Worm (Caenorhabditis elegans): ENCODE results near the gene clec-205.

The clec-205 gene

ce11 chrV:1779136-1779535, 18.4 kb downstream of the clec-205 start, which contains the start of gene F36H9.4:
Gene F36H9.4 (minus strand): TSS chrV:1779236.
- no peak for TF ChIP-seq ets-4 (tag; optimal IDR thresholded peaks at IDR 0.05)
- TF ChIP-seq pqm-1 (tag; optimal IDR thresholded peaks at IDR 0.05) = no peak

DNA sequence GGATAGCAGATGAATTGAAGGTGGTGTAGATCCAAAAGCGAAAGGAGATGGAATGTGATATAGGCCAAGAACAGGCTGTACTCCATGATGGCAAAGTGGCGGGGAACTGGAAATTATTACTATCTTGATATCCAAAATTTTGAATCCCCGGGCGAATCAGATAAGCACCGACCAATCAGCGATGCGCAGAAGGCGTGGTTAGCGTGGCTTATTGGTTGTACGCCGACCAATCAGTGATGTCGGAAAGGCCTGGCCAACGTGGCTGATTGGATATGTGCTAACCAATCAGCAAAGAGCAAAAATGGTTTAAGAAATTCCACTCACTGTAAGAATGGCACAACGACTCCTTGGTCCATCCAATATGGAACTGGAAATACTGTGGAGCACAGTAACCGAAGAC, 19.3 kb downstream of the clec-205 start:
- TF ChIP-seq nfya-1 (tag; optimal IDR thresholded peaks at IDR 0.05) (peak; percentile 85), ceh-19 (GFP tag; optimal IDR thresholded peaks at IDR 0.05) (no peak), ceh-18 (tag; optimal IDR thresholded peaks at IDR 0.05) (no peak)

ce11 chrV:1781922-1782321, 21.2 kb downstream of the clec-205 start, which contains the start of gene F36H9.5:
Gene F36H9.5 (minus strand): TSS chrV:1782022.
- no peak for TF ChIP-seq fkh-6 (tag; optimal IDR thresholded peaks at IDR 0.05)
- no peak for TF ChIP-seq K02D7.2 (tag; optimal IDR thresholded peaks at IDR 0.05)
- no peak for TF ChIP-seq ets-4 (tag; optimal IDR thresholded peaks at IDR 0.05)
- TF ChIP-seq ceh-22 (tag; optimal IDR thresholded peaks at IDR 0.05) = no peak
- TF ChIP-seq pqm-1 (tag; optimal IDR thresholded peaks at IDR 0.05) = no peak
- TF ChIP-seq sox-4 (tag; optimal IDR thresholded peaks at IDR 0.05) = no peak
- no peak for TF ChIP-seq dmd-4 (tag; optimal IDR thresholded peaks at IDR 0.05; ENCODE audit: borderline replicate concordance)
- TF ChIP-seq ceh-2 (tag; optimal IDR thresholded peaks at IDR 0.05) = no peak
- TF ChIP-seq ceh-24 (tag; optimal IDR thresholded peaks at IDR 0.05) = no peak
- no peak for TF ChIP-seq madf-2 (tag; optimal IDR thresholded peaks at IDR 0.05)
- no peak for TF ChIP-seq ceh-18 (tag; optimal IDR thresholded peaks at IDR 0.05)
- no peak for TF ChIP-seq ceh-48 (tag; optimal IDR thresholded peaks at IDR 0.05)
- no peak for TF ChIP-seq pha-2 (tag; optimal IDR thresholded peaks at IDR 0.05)
- no peak for TF ChIP-seq hlh-13 (GFP tag; optimal IDR thresholded peaks at IDR 0.05)
- TF ChIP-seq ceh-6 (GFP tag; optimal IDR thresholded peaks at IDR 0.05) = no peak
- TF ChIP-seq rnt-1 (tag; optimal IDR thresholded peaks at IDR 0.05) = no peak

DNA sequence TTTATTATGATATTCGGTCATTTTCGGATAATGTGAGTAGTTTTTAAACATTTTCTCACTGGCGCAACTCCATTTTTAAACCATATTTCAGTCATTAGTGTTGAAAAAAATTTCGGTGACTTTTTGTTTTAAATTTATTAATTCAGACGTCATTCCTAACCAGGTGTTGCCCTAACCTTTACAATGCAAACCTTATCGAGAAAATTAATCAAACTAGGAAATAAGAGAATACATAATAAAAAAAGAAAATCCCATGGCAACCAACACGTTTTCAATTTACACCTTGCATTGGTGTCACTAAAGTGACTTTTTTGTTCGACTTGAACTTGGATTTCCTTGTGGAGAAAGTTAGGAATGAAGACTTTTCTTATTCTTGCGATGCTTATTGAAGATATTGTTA, 27.5 kb downstream of the clec-205 start, which contains the start of gene F36H9.2:
TSS of gene F36H9.2 (plus strand) at position 301 of the 400 bp plus-strand sequence.
- TF ChIP-seq C08G9.2 (tag; optimal IDR thresholded peaks at IDR 0.05) = no peak
- no peak for TF ChIP-seq K09A11.1 (tag; optimal IDR thresholded peaks at IDR 0.05; ENCODE audit: insufficient read depth)
- no peak for TF ChIP-seq pat-9 (tag; optimal IDR thresholded peaks at IDR 0.05)
- no peak for TF ChIP-seq pag-3 (tag; optimal IDR thresholded peaks at IDR 0.05; ENCODE audit: borderline replicate concordance)
- no peak for TF ChIP-seq F13H6.1 (tag; optimal IDR thresholded peaks at IDR 0.05)
- no peak for TF ChIP-seq ceh-14 (tag; optimal IDR thresholded peaks at IDR 0.05)
- no peak for TF ChIP-seq hlh-8 (tag; optimal IDR thresholded peaks at IDR 0.05)
- TF ChIP-seq ztf-16 (tag; optimal IDR thresholded peaks at IDR 0.05) = no peak
- TF ChIP-seq pha-2 (tag; optimal IDR thresholded peaks at IDR 0.05) = no peak

- no peak for TF ChIP-seq hlh-8 (tag; optimal IDR thresholded peaks at IDR 0.05)
- TF ChIP-seq lin-11 (tag; optimal IDR thresholded peaks at IDR 0.05) = no peak
- TF ChIP-seq ama-1 (optimal IDR thresholded peaks at IDR 0.05) = no peak
- no peak for TF ChIP-seq lim-6 (tag; optimal IDR thresholded peaks at IDR 0.05)
- no peak for TF ChIP-seq C38D4.7 (GFP tag; optimal IDR thresholded peaks at IDR 0.05)
- no peak for TF ChIP-seq hlh-30 (tag; optimal IDR thresholded peaks at IDR 0.05; ENCODE audit: insufficient read depth)
- no peak for TF ChIP-seq tbx-7 (tag; optimal IDR thresholded peaks at IDR 0.05)
- TF ChIP-seq tbx-2 (tag; optimal IDR thresholded peaks at IDR 0.05) = no peak
- TF ChIP-seq elt-2 (tag; optimal IDR thresholded peaks at IDR 0.05) = no peak
- no peak for TF ChIP-seq sox-2 (GFP tag; IDR thresholded peaks at IDR 0.05)
- TF ChIP-seq pros-1 (tag; optimal IDR thresholded peaks at IDR 0.05) = no peak
- no peak for TF ChIP-seq zip-5 (tag; optimal IDR thresholded peaks at IDR 0.05)
- TF ChIP-seq unc-3 (GFP tag; conservative IDR thresholded peaks at IDR 0.05) = no peak
- no peak for TF ChIP-seq unc-3 (tag; optimal IDR thresholded peaks at IDR 0.05)
- TF ChIP-seq hlh-6 (tag; optimal IDR thresholded peaks at IDR 0.05) = no peak
- TF ChIP-seq ahr-1 (tag; optimal IDR thresholded peaks at IDR 0.05) = no peak
- no peak for TF ChIP-seq pha-2 (tag; optimal IDR thresholded peaks at IDR 0.05)
- TF ChIP-seq gmeb-2 (tag; optimal IDR thresholded peaks at IDR 0.05) = no peak
Measured at ce11 chrV:1789495-1789894, 28.8 kb downstream of the clec-205 start.
